In the genomic region with DNA sequence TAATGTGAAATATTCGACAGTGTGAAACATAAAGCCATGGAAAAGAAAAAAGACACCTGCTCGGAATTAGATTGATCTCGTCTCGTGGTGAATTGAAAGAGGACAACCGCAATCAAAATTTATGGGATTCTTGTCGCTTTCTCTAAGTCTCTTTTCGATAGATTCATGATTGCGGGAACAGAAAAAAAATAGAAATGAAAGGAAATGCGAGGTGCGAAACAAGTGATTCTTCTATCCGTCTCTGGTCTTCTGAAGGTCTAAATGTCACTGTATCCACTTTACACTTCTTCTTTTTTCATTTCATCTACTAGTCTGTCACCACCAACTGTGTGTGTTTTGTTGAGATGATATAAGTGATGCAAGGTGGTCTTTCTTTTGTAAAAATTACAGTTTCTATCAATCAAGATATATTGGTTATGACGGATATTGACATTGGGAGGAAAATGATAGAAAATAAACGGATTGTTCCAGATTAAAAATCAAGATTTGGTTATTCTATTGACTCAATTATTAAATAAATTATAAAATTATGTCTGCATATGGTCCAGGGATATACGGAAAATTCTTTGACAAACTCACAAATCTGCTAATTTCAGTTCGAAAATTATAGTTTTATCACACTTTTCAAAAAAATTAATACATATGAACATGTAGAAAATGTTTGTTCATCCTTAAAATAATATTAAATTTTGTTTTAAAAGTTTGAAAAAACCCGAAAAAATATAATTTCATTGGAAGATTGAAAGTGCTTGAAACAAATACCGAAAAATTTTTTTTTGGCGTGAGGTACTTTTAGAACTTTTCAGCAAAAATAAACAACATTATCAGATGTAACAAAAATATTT, we compare ENCODE assay signal across 4 worm cellular contexts.
A peak's percentile ranks its signal among the peaks of the same experiment; 100 is the strongest.
TF ChIP-seq lines count a peak whose summit lies in the region.

No protein-coding gene starts in this region.

TF ChIP-seq in whole organism, L1 larva, 84 proteins besides CTCF, POLR2A, EP300 and RAD21:
- TF ChIP-seq dsc-1 (tag; optimal IDR thresholded peaks at IDR 0.05; lab: Kevin White, UChicago) (peak; percentile 40), snu-23 (GFP tag; optimal IDR thresholded peaks at IDR 0.05; lab: Kevin White, UChicago) (peak; percentile 56), nhr-90 (tag; optimal IDR thresholded peaks at IDR 0.05; lab: Kevin White, UChicago; ENCODE audit: poor library complexity) (no peak), aly-2 (tag; optimal IDR thresholded peaks at IDR 0.05; lab: Kevin White, UChicago) (no peak), nhr-71 (tag; optimal IDR thresholded peaks at IDR 0.05; lab: Kevin White, UChicago) (peak; percentile 34), unc-86 (tag; optimal IDR thresholded peaks at IDR 0.05; lab: Kevin White, UChicago) (no peak), blmp-1 (tag; optimal IDR thresholded peaks at IDR 0.05; lab: Kevin White, UChicago) (peak; percentile 87), mdl-1 (tag; optimal IDR thresholded peaks at IDR 0.05; lab: Kevin White, UChicago) (peak in 1 of 2 experiments; percentile 4), jun-1 (tag; optimal IDR thresholded peaks at IDR 0.05; lab: Kevin White, UChicago) (no peak), nhr-20 (tag; optimal IDR thresholded peaks at IDR 0.05; lab: Kevin White, UChicago) (peak; percentile 30), ets-5 (GFP tag; IDR thresholded peaks at IDR 0.05; lab: Robert Waterston, UW) (no peak), lsy-2 (tag; optimal IDR thresholded peaks at IDR 0.05; lab: Kevin White, UChicago) (peak in 1 of 2 experiments; percentile 44), tbx-2 (tag; optimal IDR thresholded peaks at IDR 0.05; lab: Kevin White, UChicago) (no peak), elt-3 (tag; optimal IDR thresholded peaks at IDR 0.05; lab: Kevin White, UChicago) (peak in 3 of 6 experiments; percentile 2 to 59 (median 12)), efl-1 (optimal IDR thresholded peaks at IDR 0.05; lab: Kevin White, UChicago) (no peak), efl-1 (GFP tag; optimal IDR thresholded peaks at IDR 0.05 in 1 of 2; lab: Kevin White, UChicago) (peak in 1 of 2 experiments; percentile 1), nhr-85 (tag; lab: Kevin White, UChicago) (peak; percentile 87), lin-14 (GFP tag; optimal IDR thresholded peaks at IDR 0.05; lab: Kevin White, UChicago) (peak; percentile 79), ceh-82 (tag; optimal IDR thresholded peaks at IDR 0.05; lab: Kevin White, UChicago) (no peak), mep-1 (tag; optimal IDR thresholded peaks at IDR 0.05; lab: Kevin White, UChicago) (peak; percentile 26)
TF ChIP-seq in whole organism, L1 larva: peak in this region for 12.

TF ChIP-seq in whole organism, L2 larva, 48 proteins besides CTCF, POLR2A, EP300 and RAD21:
- TF ChIP-seq unc-39 (tag; optimal IDR thresholded peaks at IDR 0.05; lab: Kevin White, UChicago) (no peak), fos-1 (tag; optimal IDR thresholded peaks at IDR 0.05; lab: Kevin White, UChicago) (peak; percentile 34)

TF ChIP-seq in whole organism, L3 larva, 47 proteins besides CTCF, POLR2A, EP300 and RAD21:
- no peak for TF ChIP-seq nhr-76 (tag; optimal IDR thresholded peaks at IDR 0.05; lab: Kevin White, UChicago)
- peak; percentile 48 for TF ChIP-seq nhr-25 (tag; optimal IDR thresholded peaks at IDR 0.05; lab: Kevin White, UChicago)
- no peak for TF ChIP-seq snpc-4 (tag; optimal IDR thresholded peaks at IDR 0.05; lab: Kevin White, UChicago)
- TF ChIP-seq R02D3.7 (tag; optimal IDR thresholded peaks at IDR 0.05; lab: Kevin White, UChicago): no peak
- peak; percentile 26 for TF ChIP-seq egl-5 (tag; optimal IDR thresholded peaks at IDR 0.05; lab: Kevin White, UChicago)
- TF ChIP-seq ZK546.5 (tag; optimal IDR thresholded peaks at IDR 0.05; lab: Kevin White, UChicago): no peak
- TF ChIP-seq unc-39 (tag; optimal IDR thresholded peaks at IDR 0.05; lab: Kevin White, UChicago): no peak
- TF ChIP-seq elt-2 (tag; optimal IDR thresholded peaks at IDR 0.05; lab: Kevin White, UChicago): no peak
- TF ChIP-seq elt-3 (tag; optimal IDR thresholded peaks at IDR 0.05; lab: Kevin White, UChicago): no peak
- no peak for TF ChIP-seq nhr-28 (tag; optimal IDR thresholded peaks at IDR 0.05; lab: Kevin White, UChicago)

TF ChIP-seq in whole organism, L4 larva, 104 proteins besides CTCF, POLR2A, EP300 and RAD21:
- TF ChIP-seq ztf-7 (tag; optimal IDR thresholded peaks at IDR 0.05; lab: Kevin White, UChicago) (no peak), daf-8 (GFP tag; IDR thresholded peaks at IDR 0.05; lab: Robert Waterston, UW) (no peak), nhr-28 (tag; optimal IDR thresholded peaks at IDR 0.05; lab: Kevin White, UChicago) (peak; percentile 34), mxl-2 (GFP tag; conservative IDR thresholded peaks at IDR 0.05; lab: Robert Waterston, UW) (no peak), lin-39 (tag; optimal IDR thresholded peaks at IDR 0.05; lab: Kevin White, UChicago) (no peak), zip-2 (tag; optimal IDR thresholded peaks at IDR 0.05; lab: Kevin White, UChicago) (no peak), lsy-2 (tag; optimal IDR thresholded peaks at IDR 0.05; lab: Kevin White, UChicago) (no peak), aha-1 (tag; lab: Kevin White, UChicago) (peak; percentile 92), saeg-2 (GFP tag; IDR thresholded peaks at IDR 0.05; lab: Robert Waterston, UW) (no peak), hlh-30 (tag; optimal IDR thresholded peaks at IDR 0.05; lab: Kevin White, UChicago; ENCODE audit: insufficient read depth) (peak; percentile 33), zip-11 (GFP tag; IDR thresholded peaks at IDR 0.05; lab: Robert Waterston, UW) (no peak), ZK337.2 (GFP tag; IDR thresholded peaks at IDR 0.05; lab: Robert Waterston, UW) (no peak), cey-2 (tag; optimal IDR thresholded peaks at IDR 0.05; lab: Kevin White, UChicago; ENCODE audit: borderline replicate concordance, insufficient read depth) (peak; percentile 30), R02D3.7 (tag; optimal IDR thresholded peaks at IDR 0.05; lab: Kevin White, UChicago) (no peak), nhr-6 (tag; optimal IDR thresholded peaks at IDR 0.05; lab: Kevin White, UChicago) (no peak), set-16 (GFP tag; IDR thresholded peaks at IDR 0.05; lab: Robert Waterston, UW) (no peak), unc-62 (GFP tag; optimal IDR thresholded peaks at IDR 0.05 in 1 of 2; lab: Kevin White, UChicago) (peak in 1 of 2 experiments; percentile 90), unc-62 (tag; optimal IDR thresholded peaks at IDR 0.05; lab: Kevin White, UChicago) (no peak), snpc-1.2 (GFP tag; IDR thresholded peaks at IDR 0.05; lab: Robert Waterston, UW) (no peak), mdl-1 (tag; optimal IDR thresholded peaks at IDR 0.05; lab: Kevin White, UChicago) (peak in 1 of 2 experiments; percentile 34)
